Fruit fly (Drosophila melanogaster) whole organism, embryonic: ENCODE results near the gene TrpRS.

Source experiments
- Adf1 ChIP-seq: fragments of 200-800 bp; sonication (Bioruptor generic); IDR thresholded peaks from 2 replicates; pipeline ENCODE4 v1.3.6; 2022; ENCODE audit warnings: missing biosample characterization, missing genetic modification characterization
- Atf-2 ChIP-seq: fragments of 200-800 bp; sonication (Bioruptor generic); optimal IDR thresholded peaks from 2 replicates; lab custom pipeline; 2016; ENCODE audit warnings: missing biosample characterization, missing genetic modification characterization
- B-H2 ChIP-seq: fragments of 200-800 bp; sonication (Bioruptor generic); optimal IDR thresholded peaks from 2 replicates; lab custom pipeline; 2018; ENCODE audit warnings: missing biosample characterization, mild to moderate bottlenecking, missing genetic modification characterization
- CG11695 ChIP-seq: fragments of 200-800 bp; sonication (Bioruptor generic); IDR thresholded peaks from 3 replicates; pipeline ENCODE4 v1.3.6; 2022; ENCODE audit warnings: missing biosample characterization, missing genetic modification characterization
- CG12219 ChIP-seq: fragments of 200-800 bp; sonication (Bioruptor generic); optimal IDR thresholded peaks from 3 replicates; lab custom pipeline; 2018; ENCODE audit warnings: missing biosample characterization, mild to moderate bottlenecking, missing genetic modification characterization
- CG12299 ChIP-seq: fragments of 200-800 bp; sonication (Bioruptor generic); optimal IDR thresholded peaks from 2 replicates; lab custom pipeline; 2018; ENCODE audit warnings: missing biosample characterization, mild to moderate bottlenecking, missing genetic modification characterization
- CG12659 ChIP-seq: fragments of 200-800 bp; sonication (Bioruptor generic); optimal IDR thresholded peaks from 3 replicates; lab custom pipeline; 2017; ENCODE audit warnings: mild to moderate bottlenecking, missing biosample characterization, missing genetic modification reagents, missing genetic modification characterization
- CG13287 ChIP-seq: fragments of 200-800 bp; sonication (Bioruptor generic); IDR thresholded peaks from 2 replicates; pipeline ENCODE4 v1.3.6; 2022; ENCODE audit warnings: missing biosample characterization, missing genetic modification characterization; ENCODE audit not compliant: partially characterized antibody
- CG15696 ChIP-seq: fragments of 200-800 bp; sonication (Bioruptor generic); optimal IDR thresholded peaks from 2 replicates; lab custom pipeline; 2019; ENCODE audit warnings: missing biosample characterization, mild to moderate bottlenecking, missing genetic modification characterization, moderate library complexity
- CG16779 ChIP-seq: fragments of 200-800 bp; sonication (Bioruptor generic); IDR thresholded peaks from 2 replicates; pipeline ENCODE4 v1.3.6; 2022; ENCODE audit warnings: missing biosample characterization, missing genetic modification characterization
- CG16815 ChIP-seq: fragments of 200-800 bp; sonication (Bioruptor generic); optimal IDR thresholded peaks from 3 replicates; lab custom pipeline; 2017; ENCODE audit warnings: missing biosample characterization, mild to moderate bottlenecking, missing genetic modification characterization
- CG17912 ChIP-seq: fragments of 200-800 bp; sonication (Bioruptor generic); optimal IDR thresholded peaks from 2 replicates; lab custom pipeline; 2018; ENCODE audit warnings: missing biosample characterization, mild to moderate bottlenecking, missing genetic modification characterization
- CG3995 ChIP-seq: fragments of 200-800 bp; sonication (Bioruptor generic); optimal IDR thresholded peaks from 3 replicates; lab custom pipeline; 2016; ENCODE audit warnings: missing biosample characterization, missing genetic modification characterization
- CG4404 ChIP-seq: fragments of 200-800 bp; sonication (Bioruptor generic); IDR thresholded peaks from 2 replicates; pipeline ENCODE4 v1.3.6; 2022; ENCODE audit warnings: missing biosample characterization, missing genetic modification characterization
- CG6791 ChIP-seq: fragments of 200-800 bp; sonication (Bioruptor generic); IDR thresholded peaks from 3 replicates; pipeline ENCODE4 v1.3.6; 2022; ENCODE audit warnings: missing biosample characterization, missing genetic modification characterization; ENCODE audit not compliant: partially characterized antibody
- CG9876 ChIP-seq: fragments of 200-800 bp; sonication (Bioruptor generic); optimal IDR thresholded peaks from 2 replicates; lab custom pipeline; 2016; ENCODE audit warnings: missing biosample characterization, missing genetic modification characterization
- CHES-1-like ChIP-seq: fragments of 200-800 bp; sonication (Bioruptor generic); optimal IDR thresholded peaks from 2 replicates; lab custom pipeline; 2016; ENCODE audit warnings: missing biosample characterization, missing genetic modification characterization
- CTCF ChIP-seq: fragments of 200-800 bp; sonication (Bioruptor generic); optimal IDR thresholded peaks from 2 replicates; lab custom pipeline; 2017; ENCODE audit warnings: missing biosample characterization, mild to moderate bottlenecking, missing genetic modification characterization, moderate library complexity
- D19A ChIP-seq: fragments of 200-800 bp; optimal IDR thresholded peaks from 3 replicates; lab custom pipeline; 2019; ENCODE audit warnings: missing biosample characterization, mild to moderate bottlenecking, missing genetic modification characterization, moderate library complexity
- Dll ChIP-seq: fragments of 200-800 bp; sonication (Bioruptor generic); IDR thresholded peaks from 4 replicates; pipeline ENCODE4 v1.3.6; 2022; ENCODE audit warnings: missing biosample characterization, missing genetic modification characterization; ENCODE audit not compliant: partially characterized antibody
- Doc3 ChIP-seq: fragments of 200-800 bp; sonication (Bioruptor generic); IDR thresholded peaks from 3 replicates; pipeline ENCODE4 v1.3.6; 2022; ENCODE audit warnings: missing biosample characterization, missing genetic modification characterization; ENCODE audit not compliant: partially characterized antibody
- Dp ChIP-seq: fragments of 200-800 bp; sonication (Bioruptor generic); optimal IDR thresholded peaks from 2 replicates; lab custom pipeline; 2018; ENCODE audit warnings: missing biosample characterization, mild to moderate bottlenecking, missing genetic modification characterization, moderate library complexity
- E2f1 ChIP-seq: fragments of 200-800 bp; sonication (Bioruptor generic); IDR thresholded peaks from 2 replicates; pipeline ENCODE4 v1.3.6; 2022; ENCODE audit warnings: missing biosample characterization, missing genetic modification characterization
- Ets65A ChIP-seq: fragments of 200-800 bp; sonication (Bioruptor generic); peaks from one replicate; lab custom pipeline; 2016; ENCODE audit warnings: missing biosample characterization, missing genetic modification characterization
- Hey ChIP-seq: fragments of 200-800 bp; sonication (Bioruptor generic); optimal IDR thresholded peaks from 3 replicates; lab custom pipeline; 2018; ENCODE audit warnings: missing biosample characterization, mild to moderate bottlenecking, missing genetic modification characterization
- Hmx ChIP-seq: fragments of 200-800 bp; sonication (Bioruptor generic); optimal IDR thresholded peaks from 2 replicates; lab custom pipeline; 2016; ENCODE audit warnings: missing biosample characterization, missing genetic modification characterization
- Hr78 ChIP-seq, 2 experiments: fragments of 200-800 bp in 1 of 2; fragments of >200 bp in 1 of 2; sonication (Bioruptor generic) in 1 of 2; optimal IDR thresholded peaks; 2 replicates each; lab custom pipeline; 2017 to 2019; ENCODE audit warnings: missing biosample characterization in 2 of 2, missing genetic modification characterization in 2 of 2, mild to moderate bottlenecking in 1 of 2, moderate library complexity in 1 of 2
- MESR4 ChIP-seq: fragments of 200-800 bp; sonication (Bioruptor generic); optimal IDR thresholded peaks from 2 replicates; lab custom pipeline; 2018; ENCODE audit warnings: missing biosample characterization, mild to moderate bottlenecking, missing genetic modification characterization, moderate library complexity
- Mes4 ChIP-seq: fragments of 200-800 bp; sonication (Bioruptor generic); optimal IDR thresholded peaks from 2 replicates; lab custom pipeline; 2016; ENCODE audit warnings: missing biosample characterization, missing genetic modification characterization
- NfI ChIP-seq: fragments of 200-800 bp; sonication (Bioruptor generic); optimal IDR thresholded peaks from 3 replicates; lab custom pipeline; 2018; ENCODE audit warnings: missing biosample characterization, mild to moderate bottlenecking, missing genetic modification characterization, moderate library complexity
- Opbp ChIP-seq: fragments of 200-800 bp; sonication (Bioruptor generic); IDR thresholded peaks from 3 replicates; pipeline ENCODE4 v1.3.6; 2022; ENCODE audit warnings: missing biosample characterization, missing genetic modification characterization; ENCODE audit not compliant: partially characterized antibody
- Rfx ChIP-seq: fragments of 200-800 bp; sonication (Bioruptor generic); IDR thresholded peaks from 2 replicates; pipeline ENCODE4 v1.3.6; 2022; ENCODE audit warnings: missing biosample characterization, missing genetic modification characterization
- Scr ChIP-seq: fragments of 200-800 bp; sonication (Bioruptor generic); IDR thresholded peaks from 2 replicates; pipeline ENCODE4 v1.3.6; 2022; ENCODE audit warnings: missing biosample characterization, missing genetic modification characterization; ENCODE audit not compliant: partially characterized antibody
- Sox100B ChIP-seq: fragments of 200-800 bp; sonication (Bioruptor generic); optimal IDR thresholded peaks from 3 replicates; lab custom pipeline; 2018; ENCODE audit warnings: missing biosample characterization, mild to moderate bottlenecking, missing genetic modification characterization
- ash1 ChIP-seq: fragments of 200-800 bp; sonication (Bioruptor generic); optimal IDR thresholded peaks from 2 replicates; lab custom pipeline; 2018; ENCODE audit warnings: missing biosample characterization, mild to moderate bottlenecking, missing genetic modification characterization
- btn ChIP-seq: fragments of 200-800 bp; sonication (Bioruptor generic); optimal IDR thresholded peaks from 2 replicates; lab custom pipeline; 2016; ENCODE audit warnings: missing biosample characterization, missing genetic modification characterization
- chif ChIP-seq, 2 experiments: fragments of 200-800 bp; sonication (Bioruptor generic); optimal IDR thresholded peaks; 3 replicates each; lab custom pipeline; 2016; ENCODE audit warnings: missing biosample characterization in 2 of 2, missing genetic modification characterization in 2 of 2
- chinmo ChIP-seq: fragments of 200-800 bp; sonication (Bioruptor generic); IDR thresholded peaks from 4 replicates; pipeline ENCODE4 v1.3.6; 2022; ENCODE audit warnings: missing biosample characterization, missing genetic modification characterization; ENCODE audit not compliant: partially characterized antibody
- dimm ChIP-seq: fragments of 200-800 bp; sonication (Bioruptor generic); IDR thresholded peaks from 2 replicates; pipeline ENCODE4 v1.3.6; 2022; ENCODE audit warnings: missing biosample characterization, missing genetic modification characterization
- exex ChIP-seq: fragments of 200-800 bp; sonication (Bioruptor generic); optimal IDR thresholded peaks from 4 replicates; lab custom pipeline; 2018; ENCODE audit warnings: missing biosample characterization, mild to moderate bottlenecking, missing genetic modification characterization, moderate library complexity
- fru ChIP-seq: fragments of >200 bp; optimal IDR thresholded peaks from 2 replicates; lab custom pipeline; 2017
- gem ChIP-seq: fragments of 200-800 bp; sonication (Bioruptor generic); optimal IDR thresholded peaks from 2 replicates; lab custom pipeline; 2019; ENCODE audit warnings: missing biosample characterization, mild to moderate bottlenecking, missing genetic modification characterization, moderate library complexity
- gfzf ChIP-seq: fragments of 200-800 bp; sonication (Bioruptor generic); optimal IDR thresholded peaks from 2 replicates; lab custom pipeline; 2016; ENCODE audit warnings: missing biosample characterization, mild to moderate bottlenecking, missing genetic modification characterization, moderate library complexity
- hb ChIP-seq: fragments of 200-800 bp; sonication (Bioruptor generic); IDR thresholded peaks from 3 replicates; pipeline ENCODE4 v1.3.6; 2022; ENCODE audit warnings: missing biosample characterization, missing genetic modification characterization; ENCODE audit not compliant: partially characterized antibody
- hkb ChIP-seq, 2 experiments: fragments of 200-800 bp in 1 of 2; fragments of >200 bp in 1 of 2; sonication (Bioruptor generic) in 1 of 2; IDR thresholded peaks in 1 of 2; optimal IDR thresholded peaks in 1 of 2; 2 replicates each; pipeline versions ENCODE4 v1.3.6 to Lab custom; 2017 to 2022; ENCODE audit warnings: missing biosample characterization in 1 of 2, missing genetic modification characterization in 1 of 2
- sob ChIP-seq: fragments of 200-800 bp; sonication (Bioruptor generic); IDR thresholded peaks from 2 replicates; pipeline ENCODE4 v1.3.6; 2022; ENCODE audit warnings: missing biosample characterization, missing genetic modification characterization
- ssp ChIP-seq: fragments of 200-800 bp; sonication (Bioruptor generic); IDR thresholded peaks from 2 replicates; pipeline ENCODE4 v1.3.6; 2022; ENCODE audit warnings: missing biosample characterization, missing genetic modification characterization
- trem ChIP-seq: fragments of 200-800 bp; optimal IDR thresholded peaks from 3 replicates; lab custom pipeline; 2019; ENCODE audit warnings: missing biosample characterization, mild to moderate bottlenecking, missing genetic modification characterization, moderate library complexity
- unc-4 ChIP-seq: fragments of 200-800 bp; sonication (Bioruptor generic); IDR thresholded peaks from 2 replicates; pipeline ENCODE4 v1.3.6; 2022; ENCODE audit warnings: missing biosample characterization, missing genetic modification characterization; ENCODE audit not compliant: partially characterized antibody
- vvl ChIP-seq: fragments of 200-800 bp; sonication (Bioruptor generic); IDR thresholded peaks from 2 replicates; pipeline ENCODE4 v1.3.6; 2022; ENCODE audit warnings: missing biosample characterization, missing genetic modification characterization

The TrpRS gene

dm6 chr3R:9266765-9267164 is at the start of gene TrpRS, which contains the start of gene Vps16A (continued):
- TF ChIP-seq Mes4 (GFP tag; lab: Kevin White, UChicago): no peak
- peak; percentile 78 for TF ChIP-seq CG3995
- no peak for TF ChIP-seq Atf-2 (GFP tag; lab: Kevin White, UChicago)
- no peak for TF ChIP-seq CG16815 (GFP tag; lab: Kevin White, UChicago)
- TF ChIP-seq dimm (GFP tag; lab: Robert Waterston, UW): no peak
- TF ChIP-seq D19A (tag; lab: Kevin White, UChicago): no peak
- TF ChIP-seq fru: no peak
- peak; percentile 96 for TF ChIP-seq Doc3
- no peak for TF ChIP-seq CG11695 (GFP tag; lab: Robert Waterston, UW)
- TF ChIP-seq E2f1 (GFP tag; lab: Robert Waterston, UW): no peak
- peak; percentile 98 for TF ChIP-seq Opbp (GFP tag; lab: Robert Waterston, UW)
- TF ChIP-seq CG6791 (GFP tag; lab: Robert Waterston, UW): peak; percentile 99
- TF ChIP-seq exex (tag; lab: Kevin White, UChicago): peak; percentile 78
- peak; percentile 61 for TF ChIP-seq Dp (GFP tag; lab: Kevin White, UChicago)
- peak; percentile 50 for TF ChIP-seq B-H2
- no peak for TF ChIP-seq Hey
- no peak for TF ChIP-seq CG4404 (GFP tag; lab: Robert Waterston, UW)
- no peak for TF ChIP-seq CG12219 (GFP tag; lab: Kevin White, UChicago)
- TF ChIP-seq Rfx: peak; percentile 55
- TF ChIP-seq CG16779 (GFP tag; lab: Robert Waterston, UW): no peak
- no peak for TF ChIP-seq CG15696 (tag; lab: Kevin White, UChicago)
- peak; percentile 36 for TF ChIP-seq NfI (GFP tag; lab: Kevin White, UChicago)
- TF ChIP-seq ssp (GFP tag; lab: Robert Waterston, UW): peak; percentile 97
- peak; percentile 96 for TF ChIP-seq Dll (GFP tag; lab: Robert Waterston, UW)
- TF ChIP-seq chinmo (GFP tag; lab: Robert Waterston, UW): peak; percentile 100
- peak; percentile 53 for TF ChIP-seq CHES-1-like (GFP tag; lab: Kevin White, UChicago)
- no peak for TF ChIP-seq Sox100B
- TF ChIP-seq Ets65A (GFP tag; lab: Kevin White, UChicago): no peak
- TF ChIP-seq Scr (GFP tag; lab: Robert Waterston, UW): peak; percentile 96
- TF ChIP-seq ash1: no peak
- no peak for TF ChIP-seq CG9876 (GFP tag; lab: Kevin White, UChicago)
- TF ChIP-seq CTCF: peak; percentile 67
- TF ChIP-seq chif (GFP tag; optimal IDR thresholded peaks at IDR 0.05; lab: Kevin White, UChicago): peak in 1 of 2 experiments; percentile 19
- peak; percentile 46; the same call in 1 of the 2 replicates for TF ChIP-seq vvl (GFP tag; lab: Robert Waterston, UW)
- TF ChIP-seq trem (tag; lab: Kevin White, UChicago): peak; percentile 73
- TF ChIP-seq Hmx: no peak
- peak; percentile 98 for TF ChIP-seq unc-4 (GFP tag; lab: Robert Waterston, UW)
- TF ChIP-seq CG12299 (tag; lab: Kevin White, UChicago): no peak
- peak; percentile 20 for TF ChIP-seq hkb (optimal IDR thresholded peaks at IDR 0.05; lab: Kevin White, UChicago)
- no peak for TF ChIP-seq hkb (GFP tag; IDR thresholded peaks at IDR 0.05; lab: Robert Waterston, UW)
- no peak for TF ChIP-seq Hr78 (GFP tag; optimal IDR thresholded peaks at IDR 0.05; lab: Kevin White, UChicago)
- no peak for TF ChIP-seq Adf1 (GFP tag; lab: Robert Waterston, UW)
- TF ChIP-seq CG13287 (GFP tag; lab: Robert Waterston, UW): peak; percentile 99
- peak; percentile 97 for TF ChIP-seq hb (GFP tag; lab: Robert Waterston, UW)
- TF ChIP-seq sob (GFP tag; lab: Robert Waterston, UW): 0 out of 2 replicates have a peak, but pooled peaks have one; percentile 22
- TF ChIP-seq btn (GFP tag; lab: Kevin White, UChicago): no peak
- peak; percentile 50 for TF ChIP-seq CG17912 (GFP tag; lab: Kevin White, UChicago)
- peak; percentile 77 for TF ChIP-seq CG12659 (GFP tag; lab: Kevin White, UChicago)
- TF ChIP-seq gfzf (GFP tag; lab: Kevin White, UChicago): peak; percentile 23
- TF ChIP-seq MESR4: peak; percentile 94
- no peak for TF ChIP-seq gem
